Worm (Caenorhabditis elegans) whole organism, L4 larva: ENCODE measurements around the gene tost-1.

Experiments used
- F10B5.3 ChIP-seq: sonication (generic microtip); optimal IDR thresholded peaks from 2 replicates; lab custom pipeline; 2016; ENCODE audit warnings: mild to moderate bottlenecking, missing genetic modification characterization, missing compliant biosample characterization
- F37D6.2 ChIP-seq: sonication (generic microtip); optimal IDR thresholded peaks from 2 replicates; lab custom pipeline; 2016; ENCODE audit warnings: mild to moderate bottlenecking, missing genetic modification characterization, missing compliant biosample characterization
- F44E2.7 ChIP-seq: fragments of 200-800 bp; sonication (Bioruptor generic); IDR thresholded peaks from 2 replicates; pipeline ENCODE4 v2.1.2; 2022; ENCODE audit warnings: missing genetic modification characterization, missing compliant biosample characterization
- Y48G9A.11 ChIP-seq: fragments of 200-800 bp; sonication (Bioruptor generic); IDR thresholded peaks from 2 replicates; pipeline ENCODE4 v1.3.6; 2022; ENCODE audit warnings: missing genetic modification reagents, missing genetic modification characterization, missing compliant biosample characterization
- Y5F2A.4 ChIP-seq: fragments of 200-800 bp; sonication (Bioruptor generic); optimal IDR thresholded peaks from 2 replicates; lab custom pipeline; 2018; ENCODE audit warnings: mild to moderate bottlenecking, missing genetic modification characterization, missing compliant biosample characterization
- aha-1 ChIP-seq: fragments of 150-350 bp; peaks from one replicate; lab custom pipeline; 2014; ENCODE audit warnings: missing biosample characterization, missing genetic modification characterization
- aly-2 ChIP-seq: sonication (generic microtip); optimal IDR thresholded peaks from 2 replicates; lab custom pipeline; 2018; ENCODE audit warnings: missing biosample characterization, missing genetic modification characterization
- ceh-28 ChIP-seq: fragments of 150-350 bp; optimal IDR thresholded peaks from 2 replicates; lab custom pipeline; 2014; ENCODE audit warnings: missing biosample characterization, missing genetic modification reagents, missing genetic modification characterization
- ceh-32 ChIP-seq: sonication (generic microtip); optimal IDR thresholded peaks from 2 replicates; lab custom pipeline; 2016; ENCODE audit warnings: mild to moderate bottlenecking, missing genetic modification characterization, missing compliant biosample characterization; ENCODE audit not compliant: poor library complexity
- daf-12 ChIP-seq: fragments of 150-350 bp; optimal IDR thresholded peaks from 2 replicates; lab custom pipeline; 2014; ENCODE audit warnings: missing biosample characterization, missing genetic modification reagents, missing genetic modification characterization
- daf-16 ChIP-seq, 3 experiments: sonication (generic microtip); optimal IDR thresholded peaks; 2 replicates each; lab custom pipeline; 2016 to 2017; ENCODE audit warnings: missing genetic modification characterization in 3 of 3, missing genetic modification reagents in 3 of 3, mild to moderate bottlenecking in 2 of 3, missing compliant biosample characterization in 2 of 3, missing biosample characterization in 1 of 3, moderate library complexity in 1 of 3
- daf-8 ChIP-seq: fragments of 200-800 bp; sonication (Bioruptor generic); IDR thresholded peaks from 2 replicates; pipeline ENCODE4 v1.3.6; 2022; ENCODE audit warnings: missing genetic modification characterization, missing compliant biosample characterization
- dmd-6 ChIP-seq: fragments of 200-800 bp; sonication (Bioruptor generic); IDR thresholded peaks from 2 replicates; pipeline ENCODE4 v1.3.6; 2022; ENCODE audit warnings: missing genetic modification reagents, missing genetic modification characterization, missing compliant biosample characterization
- duxl-1 ChIP-seq: sonication (generic microtip); optimal IDR thresholded peaks from 2 replicates; lab custom pipeline; 2016; ENCODE audit warnings: mild to moderate bottlenecking, missing genetic modification characterization, moderate library complexity, missing compliant biosample characterization; ENCODE audit not compliant: poor library complexity
- fkh-10 ChIP-seq: fragments of 150-350 bp; optimal IDR thresholded peaks from 2 replicates; lab custom pipeline; 2014; ENCODE audit warnings: missing biosample characterization, missing genetic modification reagents, missing genetic modification characterization
- fos-1 ChIP-seq: fragments of 150-350 bp; optimal IDR thresholded peaks from 2 replicates; lab custom pipeline; 2014; ENCODE audit warnings: missing biosample characterization, missing genetic modification characterization
- hmg-1.1 ChIP-seq: fragments of 200-800 bp; sonication (Bioruptor generic); IDR thresholded peaks from 2 replicates; pipeline ENCODE4 v1.3.6; 2022; ENCODE audit warnings: missing genetic modification reagents, missing genetic modification characterization, missing compliant biosample characterization
- jun-1 ChIP-seq: fragments of 150-350 bp; optimal IDR thresholded peaks from 2 replicates; lab custom pipeline; 2014; ENCODE audit warnings: missing biosample characterization, missing genetic modification reagents, missing genetic modification characterization
- lim-7 ChIP-seq: fragments of 200-800 bp; sonication (Bioruptor generic); IDR thresholded peaks from 2 replicates; pipeline ENCODE4 v1.3.6; 2022; ENCODE audit warnings: missing genetic modification characterization, missing compliant biosample characterization
- lin-15B ChIP-seq: fragments of 150-350 bp; sonication (generic microtip); optimal IDR thresholded peaks from 3 replicates; lab custom pipeline; 2014; ENCODE audit warnings: missing biosample characterization, missing genetic modification characterization
- lin-29 ChIP-seq: fragments of 200-800 bp; sonication (Bioruptor generic); IDR thresholded peaks from 2 replicates; pipeline ENCODE4 v1.3.6; 2022; ENCODE audit warnings: missing genetic modification reagents, missing genetic modification characterization, missing compliant biosample characterization
- lin-38 ChIP-seq: fragments of 200-800 bp; sonication (Bioruptor generic); IDR thresholded peaks from 2 replicates; pipeline ENCODE4 v1.3.6; 2022; ENCODE audit warnings: missing genetic modification reagents, missing genetic modification characterization, missing compliant biosample characterization
- madf-5 ChIP-seq, 2 experiments: fragments of 200-800 bp; sonication (Bioruptor generic); IDR thresholded peaks; 2 replicates each; pipeline ENCODE4 v1.3.6; 2022; ENCODE audit warnings: missing compliant biosample characterization in 2 of 2, missing genetic modification characterization in 2 of 2
- madf-9 ChIP-seq: fragments of 200-800 bp; sonication (Bioruptor generic); conservative IDR thresholded peaks from 2 replicates; pipeline ENCODE4 v1.3.6; 2022; ENCODE audit warnings: missing genetic modification reagents, missing genetic modification characterization, missing compliant biosample characterization
- mdl-1 ChIP-seq, 2 experiments: fragments of 150-350 bp in 1 of 2; sonication (generic microtip) in 1 of 2; optimal IDR thresholded peaks; 2 replicates each; lab custom pipeline; 2014 to 2017; ENCODE audit warnings: missing biosample characterization in 2 of 2, missing genetic modification characterization in 2 of 2
- mep-1 ChIP-seq: fragments of 150-350 bp; sonication (generic microtip); optimal IDR thresholded peaks from 3 replicates; lab custom pipeline; 2014; ENCODE audit warnings: missing biosample characterization, missing genetic modification characterization
- mxl-2 ChIP-seq: fragments of 200-800 bp; sonication (Bioruptor generic); conservative IDR thresholded peaks from 2 replicates; pipeline ENCODE4 v1.3.6; 2022; ENCODE audit warnings: missing genetic modification reagents, missing genetic modification characterization, missing compliant biosample characterization
- nhr-25 ChIP-seq: sonication (generic microtip); optimal IDR thresholded peaks from 2 replicates; lab custom pipeline; 2017; ENCODE audit warnings: missing genetic modification characterization, mild to moderate bottlenecking, missing compliant biosample characterization, antibody characterized with exemption, moderate library complexity, borderline replicate concordance; ENCODE audit not compliant: insufficient read depth
- nhr-28 ChIP-seq: fragments of 150-350 bp; optimal IDR thresholded peaks from 2 replicates; lab custom pipeline; 2014; ENCODE audit warnings: missing biosample characterization, missing genetic modification characterization
- nhr-42 ChIP-seq: fragments of 200-800 bp; sonication (Bioruptor generic); IDR thresholded peaks from 2 replicates; pipeline ENCODE4 v1.3.6; 2022; ENCODE audit warnings: missing genetic modification characterization, missing compliant biosample characterization
- nhr-6 ChIP-seq: fragments of 150-350 bp; optimal IDR thresholded peaks from 2 replicates; lab custom pipeline; 2014; ENCODE audit warnings: missing biosample characterization, missing genetic modification characterization
- nhr-77 ChIP-seq: fragments of 150-350 bp; optimal IDR thresholded peaks from 2 replicates; lab custom pipeline; 2014; ENCODE audit warnings: missing biosample characterization, missing genetic modification characterization
- pqm-1 ChIP-seq: sonication (generic microtip); optimal IDR thresholded peaks from 2 replicates; lab custom pipeline; 2017; ENCODE audit warnings: missing biosample characterization, missing genetic modification characterization
- saeg-2 ChIP-seq: fragments of 200-800 bp; sonication (Bioruptor generic); IDR thresholded peaks from 2 replicates; pipeline ENCODE4 v1.3.6; 2022; ENCODE audit warnings: missing genetic modification reagents, missing genetic modification characterization, missing compliant biosample characterization
- sdz-12 ChIP-seq: fragments of 200-800 bp; sonication (Bioruptor generic); optimal IDR thresholded peaks from 2 replicates; lab custom pipeline; 2018; ENCODE audit warnings: mild to moderate bottlenecking, missing genetic modification characterization, missing compliant biosample characterization
- set-16 ChIP-seq: fragments of 200-800 bp; sonication (Bioruptor generic); IDR thresholded peaks from 2 replicates; pipeline ENCODE4 v1.3.6; 2022; ENCODE audit warnings: missing genetic modification reagents, missing genetic modification characterization, missing compliant biosample characterization
- skn-1 ChIP-seq: fragments of 150-350 bp; optimal IDR thresholded peaks from 2 replicates; lab custom pipeline; 2014; ENCODE audit warnings: missing biosample characterization, missing genetic modification characterization
- snpc-1.2 ChIP-seq: fragments of 200-800 bp; sonication (Bioruptor generic); IDR thresholded peaks from 2 replicates; pipeline ENCODE4 v1.3.6; 2022; ENCODE audit warnings: missing genetic modification reagents, missing genetic modification characterization, missing compliant biosample characterization
- snpc-4 ChIP-seq: fragments of 150-350 bp; optimal IDR thresholded peaks from 2 replicates; lab custom pipeline; 2014; ENCODE audit warnings: missing biosample characterization, missing genetic modification characterization
- spr-1 ChIP-seq: sonication (generic microtip); optimal IDR thresholded peaks from 2 replicates; lab custom pipeline; 2016; ENCODE audit warnings: mild to moderate bottlenecking, missing genetic modification characterization, missing compliant biosample characterization
- tag-97 ChIP-seq: fragments of 200-800 bp; sonication (Bioruptor generic); IDR thresholded peaks from 2 replicates; pipeline ENCODE4 v1.3.6; 2022; ENCODE audit warnings: missing genetic modification characterization, missing compliant biosample characterization
- zfp-2 ChIP-seq: sonication (generic microtip); optimal IDR thresholded peaks from 2 replicates; lab custom pipeline; 2016; ENCODE audit warnings: mild to moderate bottlenecking, missing genetic modification characterization, missing compliant biosample characterization
- zfp-3 ChIP-seq: fragments of 200-800 bp; sonication (Bioruptor generic); conservative IDR thresholded peaks from 2 replicates; pipeline ENCODE4 v1.3.6; 2022; ENCODE audit warnings: missing genetic modification reagents, missing genetic modification characterization, missing compliant biosample characterization

tost-1 gene

ce11 chrIII:4873395-4873794 lies 4.7 kb downstream of the tost-1 start:
- no peak for TF ChIP-seq jun-1 (tag; lab: Kevin White, UChicago)
- peak; percentile 96 for TF ChIP-seq aha-1
- no peak for TF ChIP-seq lin-29 (GFP tag; lab: Robert Waterston, UW)

DNA sequence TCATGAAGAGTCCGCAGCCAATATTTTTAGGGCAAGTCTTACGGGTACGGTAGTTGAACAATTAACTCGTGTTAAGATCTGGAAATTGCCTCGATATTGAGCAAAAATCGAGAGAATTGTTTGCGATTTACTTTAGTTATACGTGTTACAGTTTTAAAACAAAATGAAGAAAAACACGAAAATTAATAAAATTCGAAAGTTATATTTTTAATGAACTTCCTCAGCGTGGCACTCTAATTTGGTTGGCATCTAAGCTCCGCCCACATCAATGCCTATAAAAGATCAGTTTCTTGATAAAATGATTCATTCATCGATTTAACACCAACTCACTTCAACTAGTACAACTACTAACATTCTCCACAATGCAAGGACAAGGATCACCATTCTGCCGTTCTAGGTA lies 7.6 kb downstream of the tost-1 start, which contains the start of gene gipc-1:
gipc-1 (plus strand) TSS at position 301 of the 400 bp plus-strand sequence.
- TF ChIP-seq pqm-1 (tag; lab: Kevin White, UChicago) (no peak), aly-2 (tag; lab: Kevin White, UChicago) (no peak), nhr-42 (no peak), sdz-12 (GFP tag; lab: Kevin White, UChicago) (no peak), ceh-32 (tag; lab: Kevin White, UChicago) (no peak), F10B5.3 (tag; lab: Kevin White, UChicago) (no peak), F37D6.2 (tag; lab: Kevin White, UChicago) (no peak), mdl-1 (tag; optimal IDR thresholded peaks at IDR 0.05; lab: Kevin White, UChicago) (no peak), mep-1 (tag; lab: Kevin White, UChicago) (no peak), nhr-28 (no peak), F44E2.7 (GFP tag; lab: Robert Waterston, UW) (no peak), nhr-6 (tag; lab: Kevin White, UChicago) (no peak), nhr-77 (no peak)

DNA sequence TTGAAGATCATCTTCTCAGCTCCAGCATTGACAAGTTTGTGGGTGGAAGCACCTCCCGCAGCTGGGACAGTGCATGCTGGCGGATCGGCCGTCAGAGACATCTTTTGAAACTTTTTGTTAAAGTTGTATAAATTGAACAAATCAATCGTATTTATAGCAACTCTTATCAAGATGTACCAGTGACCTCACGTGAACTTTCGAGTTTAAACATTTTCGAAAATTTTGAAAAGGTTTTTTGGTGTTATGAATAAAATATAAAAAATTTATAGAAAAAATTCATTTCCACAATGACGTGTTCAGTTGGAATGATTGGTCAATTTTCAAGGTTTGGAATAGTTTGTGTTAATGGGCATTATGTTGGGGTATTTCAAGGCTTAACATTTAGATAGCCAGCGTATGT lies 9.5 kb downstream of the tost-1 start, which contains the start of the genes msd-4 and C35D10.3:
msd-4 (minus strand) TSS at position 101 of the 400 bp plus-strand sequence.
C35D10.3 (plus strand) TSS at position 279 of the 400 bp plus-strand sequence.
- TF ChIP-seq Y48G9A.11 (GFP tag; lab: Robert Waterston, UW): no peak
- no peak for TF ChIP-seq tag-97 (GFP tag; lab: Robert Waterston, UW)
- TF ChIP-seq saeg-2 (GFP tag; lab: Robert Waterston, UW): no peak
- no peak for TF ChIP-seq lin-38 (GFP tag; lab: Robert Waterston, UW)
- TF ChIP-seq daf-16 (GFP tag; optimal IDR thresholded peaks at IDR 0.05; lab: Kevin White, UChicago): no peak
- TF ChIP-seq daf-16 (tag; optimal IDR thresholded peaks at IDR 0.05; lab: Kevin White, UChicago): no peak
- no peak for TF ChIP-seq zfp-2 (tag; lab: Kevin White, UChicago)
- TF ChIP-seq fos-1 (tag; lab: Kevin White, UChicago): no peak
- no peak for TF ChIP-seq snpc-4 (tag; lab: Kevin White, UChicago)
- no peak for TF ChIP-seq lim-7 (GFP tag; lab: Robert Waterston, UW)
- no peak for TF ChIP-seq zfp-3 (GFP tag; lab: Robert Waterston, UW)
- TF ChIP-seq, all 104 proteins: peak for 0

ce11 chrIII:4866762-4867161 lies 11.3 kb downstream of the tost-1 start, which contains the start of gene C35D10.17:
Gene C35D10.17, plus strand, starts transcription at chrIII:4867062.
- TF ChIP-seq daf-8 (GFP tag; lab: Robert Waterston, UW) (no peak), hmg-1.1 (GFP tag; lab: Robert Waterston, UW) (no peak), spr-1 (tag; lab: Kevin White, UChicago) (no peak), daf-12 (tag; lab: Kevin White, UChicago) (no peak), snpc-1.2 (GFP tag; lab: Robert Waterston, UW) (no peak), daf-16 (GFP tag; optimal IDR thresholded peaks at IDR 0.05; lab: Kevin White, UChicago) (no peak), daf-16 (tag; optimal IDR thresholded peaks at IDR 0.05; lab: Kevin White, UChicago) (no peak), Y5F2A.4 (GFP tag; lab: Kevin White, UChicago) (no peak), skn-1 (no peak), madf-9 (GFP tag; lab: Robert Waterston, UW) (no peak), nhr-42 (no peak)

- TF ChIP-seq lin-15B (no peak), lim-7 (GFP tag; lab: Robert Waterston, UW) (no peak), set-16 (no peak), ceh-28 (tag; lab: Kevin White, UChicago) (no peak), mxl-2 (GFP tag; lab: Robert Waterston, UW) (no peak), F37D6.2 (tag; lab: Kevin White, UChicago) (no peak), snpc-4 (tag; lab: Kevin White, UChicago) (no peak), dmd-6 (GFP tag; lab: Robert Waterston, UW) (no peak), nhr-25 (tag; lab: Kevin White, UChicago) (no peak), madf-5 (GFP tag; IDR thresholded peaks at IDR 0.05; lab: Robert Waterston, UW) (no peak), fkh-10 (GFP tag; lab: Kevin White, UChicago) (no peak), aly-2 (tag; lab: Kevin White, UChicago) (no peak), fos-1 (tag; lab: Kevin White, UChicago) (no peak), daf-12 (tag; lab: Kevin White, UChicago) (no peak), duxl-1 (tag; lab: Kevin White, UChicago) (no peak)
These were observed 15.0 kb downstream of the tost-1 start, which contains the start of gene coq-8 for ce11 chrIII:4863127-4863526. Gene coq-8, plus strand, starts transcription at chrIII:4863427.
